Fruit fly (Drosophila melanogaster) whole organism, embryonic: ENCODE measurements around the gene COX7AL2.

Experiments used
- BtbVII ChIP-seq: fragments of 200-800 bp; sonication (Bioruptor generic); optimal IDR thresholded peaks from 3 replicates; lab custom pipeline; 2017; ENCODE audit warnings: missing biosample characterization, mild to moderate bottlenecking, missing genetic modification characterization
- CG10267 ChIP-seq: fragments of 200-800 bp; sonication (Bioruptor generic); optimal IDR thresholded peaks from 2 replicates; lab custom pipeline; 2018; ENCODE audit warnings: missing biosample characterization, mild to moderate bottlenecking, missing genetic modification characterization, moderate library complexity
- CG10565 ChIP-seq: fragments of 200-800 bp; sonication (Bioruptor generic); optimal IDR thresholded peaks from 3 replicates; lab custom pipeline; 2016; ENCODE audit warnings: missing biosample characterization, mild to moderate bottlenecking, missing genetic modification characterization
- CG11398 ChIP-seq: fragments of 200-800 bp; sonication (Bioruptor generic); optimal IDR thresholded peaks from 2 replicates; lab custom pipeline; 2016; ENCODE audit warnings: missing biosample characterization, missing genetic modification characterization
- CG11504 ChIP-seq: fragments of 200-800 bp; sonication (Bioruptor generic); optimal IDR thresholded peaks from 3 replicates; lab custom pipeline; 2019; ENCODE audit warnings: missing biosample characterization, mild to moderate bottlenecking, missing genetic modification characterization, moderate library complexity
- CG13894 ChIP-seq: fragments of 200-800 bp; sonication (Bioruptor generic); optimal IDR thresholded peaks from 3 replicates; lab custom pipeline; 2018; ENCODE audit warnings: missing biosample characterization, mild to moderate bottlenecking, missing genetic modification characterization, moderate library complexity
- CG1832 ChIP-seq: fragments of 200-800 bp; sonication (Bioruptor generic); optimal IDR thresholded peaks from 2 replicates; lab custom pipeline; 2017; ENCODE audit warnings: missing biosample characterization, mild to moderate bottlenecking, missing genetic modification characterization, inconsistent platforms
- CG2116 ChIP-seq: fragments of 200-800 bp; sonication (Bioruptor generic); optimal IDR thresholded peaks from 3 replicates; lab custom pipeline; 2018; ENCODE audit warnings: missing biosample characterization, mild to moderate bottlenecking, missing genetic modification characterization
- CG2875 ChIP-seq: fragments of 200-800 bp; sonication (Bioruptor generic); optimal IDR thresholded peaks from 2 replicates; lab custom pipeline; 2017; ENCODE audit warnings: missing biosample characterization, mild to moderate bottlenecking, missing genetic modification characterization, missing genetic modification reagents
- CG3065 ChIP-seq: fragments of 200-800 bp; sonication (Bioruptor generic); optimal IDR thresholded peaks from 2 replicates; lab custom pipeline; 2016; ENCODE audit warnings: missing biosample characterization, missing genetic modification characterization
- CG3847 ChIP-seq: fragments of 200-800 bp; sonication (Bioruptor generic); IDR thresholded peaks from 2 replicates; pipeline ENCODE4 v1.3.6; 2022; ENCODE audit warnings: missing biosample characterization, missing genetic modification characterization
- CG6272 ChIP-seq: fragments of 200-800 bp; sonication (Bioruptor generic); IDR thresholded peaks from 2 replicates; pipeline ENCODE4 v1.3.6; 2022; ENCODE audit warnings: missing biosample characterization, missing genetic modification characterization
- CG8290 ChIP-seq, 3 experiments: fragments of 200-800 bp; sonication (Bioruptor generic); optimal IDR thresholded peaks; 2 replicates each; lab custom pipeline; 2016 to 2019; ENCODE audit warnings: missing biosample characterization in 3 of 3, missing genetic modification characterization in 3 of 3, mild to moderate bottlenecking in 2 of 3, moderate library complexity in 1 of 3
- CG8478 ChIP-seq: fragments of >200 bp; optimal IDR thresholded peaks from 2 replicates; lab custom pipeline; 2018
- CG9727 ChIP-seq: fragments of 200-800 bp; sonication (Bioruptor generic); optimal IDR thresholded peaks from 3 replicates; lab custom pipeline; 2017; ENCODE audit warnings: missing biosample characterization, mild to moderate bottlenecking, missing genetic modification characterization
- CG9876 ChIP-seq: fragments of 200-800 bp; sonication (Bioruptor generic); optimal IDR thresholded peaks from 2 replicates; lab custom pipeline; 2016; ENCODE audit warnings: missing biosample characterization, missing genetic modification characterization
- Chrac-16 ChIP-seq: fragments of 200-800 bp; sonication (Bioruptor generic); optimal IDR thresholded peaks from 3 replicates; lab custom pipeline; 2016; ENCODE audit warnings: missing biosample characterization, missing genetic modification characterization
- Doc2 ChIP-seq: fragments of 200-800 bp; sonication (Bioruptor generic); IDR thresholded peaks from 2 replicates; pipeline ENCODE4 v1.3.6; 2022; ENCODE audit warnings: missing biosample characterization, missing genetic modification characterization
- Dp ChIP-seq: fragments of 200-800 bp; sonication (Bioruptor generic); optimal IDR thresholded peaks from 2 replicates; lab custom pipeline; 2018; ENCODE audit warnings: missing biosample characterization, mild to moderate bottlenecking, missing genetic modification characterization, moderate library complexity
- Drgx ChIP-seq: fragments of 200-800 bp; sonication (Bioruptor generic); IDR thresholded peaks from 2 replicates; pipeline ENCODE4 v1.3.6; 2022; ENCODE audit warnings: missing biosample characterization, missing genetic modification characterization
- HHEX ChIP-seq: fragments of 200-800 bp; sonication (Bioruptor generic); optimal IDR thresholded peaks from 3 replicates; lab custom pipeline; 2017; ENCODE audit warnings: missing biosample characterization, mild to moderate bottlenecking, missing genetic modification characterization, missing genetic modification reagents
- HLHmδ ChIP-seq: fragments of 200-800 bp; sonication (Bioruptor generic); optimal IDR thresholded peaks from 2 replicates; lab custom pipeline; 2018; ENCODE audit warnings: missing biosample characterization, mild to moderate bottlenecking, missing genetic modification characterization, moderate library complexity
- Hey ChIP-seq: fragments of 200-800 bp; sonication (Bioruptor generic); optimal IDR thresholded peaks from 3 replicates; lab custom pipeline; 2018; ENCODE audit warnings: missing biosample characterization, mild to moderate bottlenecking, missing genetic modification characterization
- MTF-1 ChIP-seq: fragments of 200-800 bp; sonication (Bioruptor generic); optimal IDR thresholded peaks from 2 replicates; lab custom pipeline; 2018; ENCODE audit warnings: missing biosample characterization, mild to moderate bottlenecking, missing genetic modification characterization, borderline replicate concordance
- Max ChIP-seq: fragments of 200-800 bp; sonication (Bioruptor generic); optimal IDR thresholded peaks from 2 replicates; lab custom pipeline; 2016; ENCODE audit warnings: missing biosample characterization, mild to moderate bottlenecking, missing genetic modification characterization
- Med ChIP-seq: fragments of 200-800 bp; sonication (Bioruptor generic); peaks from one replicate; lab custom pipeline; 2016; ENCODE audit warnings: missing biosample characterization, missing genetic modification characterization, mild to moderate bottlenecking, inconsistent platforms, moderate library complexity
- Myb ChIP-seq: fragments of 200-800 bp; sonication (Bioruptor generic); optimal IDR thresholded peaks from 2 replicates; lab custom pipeline; 2016; ENCODE audit warnings: missing biosample characterization, missing genetic modification characterization
- NC2α ChIP-seq: fragments of 200-800 bp; sonication (Bioruptor generic); optimal IDR thresholded peaks from 2 replicates; lab custom pipeline; 2016; ENCODE audit warnings: missing biosample characterization, missing genetic modification characterization
- Neu2 ChIP-seq: fragments of 200-800 bp; sonication (Bioruptor generic); optimal IDR thresholded peaks from 3 replicates; lab custom pipeline; 2016; ENCODE audit warnings: missing biosample characterization, missing genetic modification characterization, borderline replicate concordance
- Oli ChIP-seq: fragments of 200-800 bp; sonication (Bioruptor generic); optimal IDR thresholded peaks from 2 replicates; lab custom pipeline; 2018; ENCODE audit warnings: missing biosample characterization, mild to moderate bottlenecking, missing genetic modification characterization, moderate library complexity
- Ptx1 ChIP-seq: fragments of 200-800 bp; sonication (Bioruptor generic); IDR thresholded peaks from 2 replicates; pipeline ENCODE4 v1.3.6; 2022; ENCODE audit warnings: missing biosample characterization, missing genetic modification characterization
- Sox100B ChIP-seq: fragments of 200-800 bp; sonication (Bioruptor generic); optimal IDR thresholded peaks from 3 replicates; lab custom pipeline; 2018; ENCODE audit warnings: missing biosample characterization, mild to moderate bottlenecking, missing genetic modification characterization
- Stat92E ChIP-seq, 3 experiments: fragments of >200 bp in 2 of 3; fragments of 200-800 bp in 1 of 3; sonication (Bioruptor generic) in 1 of 3; optimal IDR thresholded peaks; 2 replicates each; lab custom pipeline; 2017 to 2019; ENCODE audit warnings: missing biosample characterization in 3 of 3, missing genetic modification characterization in 3 of 3, mild to moderate bottlenecking in 1 of 3, moderate library complexity in 1 of 3
- Xrp1 ChIP-seq: fragments of 200-800 bp; sonication (Bioruptor generic); IDR thresholded peaks from 2 replicates; pipeline ENCODE4 v1.3.6; 2022; ENCODE audit warnings: missing biosample characterization, missing genetic modification characterization
- ara ChIP-seq: fragments of 200-800 bp; sonication (Bioruptor generic); IDR thresholded peaks from 2 replicates; pipeline ENCODE4 v1.3.6; 2022; ENCODE audit warnings: missing biosample characterization, missing genetic modification characterization
- dmrt99B ChIP-seq: fragments of 200-800 bp; sonication (Bioruptor generic); optimal IDR thresholded peaks from 2 replicates; lab custom pipeline; 2018; ENCODE audit warnings: missing biosample characterization, mild to moderate bottlenecking, missing genetic modification characterization, moderate library complexity
- dpn ChIP-seq, 2 experiments: fragments of 200-800 bp; sonication (Bioruptor generic); optimal IDR thresholded peaks; 3 replicates each; lab custom pipeline; 2016; ENCODE audit warnings: missing biosample characterization in 2 of 2, missing genetic modification characterization in 2 of 2
- gcm ChIP-seq: fragments of 200-800 bp; sonication (Bioruptor generic); optimal IDR thresholded peaks from 2 replicates; lab custom pipeline; 2019; ENCODE audit warnings: missing biosample characterization, mild to moderate bottlenecking, missing genetic modification characterization, moderate library complexity
- ham ChIP-seq: fragments of 200-800 bp; sonication (Bioruptor generic); IDR thresholded peaks from 2 replicates; pipeline ENCODE4 v1.3.6; 2022; ENCODE audit warnings: missing biosample characterization, missing genetic modification characterization
- jumu ChIP-seq: fragments of 200-800 bp; sonication (Bioruptor generic); optimal IDR thresholded peaks from 3 replicates; lab custom pipeline; 2016; ENCODE audit warnings: missing biosample characterization, missing genetic modification characterization
- lilli ChIP-seq: fragments of 200-800 bp; sonication (Bioruptor generic); optimal IDR thresholded peaks from 3 replicates; lab custom pipeline; 2016; ENCODE audit warnings: missing biosample characterization, missing genetic modification characterization
- mld ChIP-seq: fragments of 200-800 bp; sonication (Bioruptor generic); IDR thresholded peaks from 3 replicates; pipeline ENCODE4 v1.3.6; 2022; ENCODE audit warnings: missing biosample characterization, missing genetic modification characterization; ENCODE audit not compliant: partially characterized antibody
- pho ChIP-seq: fragments of 200-800 bp; sonication (Bioruptor generic); optimal IDR thresholded peaks from 2 replicates; lab custom pipeline; 2016; ENCODE audit warnings: missing biosample characterization, missing genetic modification characterization
- prd ChIP-seq, 3 experiments: fragments of >200 bp in 2 of 3; fragments of 200-800 bp in 1 of 3; sonication (Bioruptor generic) in 1 of 3; optimal IDR thresholded peaks in 2 of 3; IDR thresholded peaks in 1 of 3; 2 replicates in 2 of 3; 3 replicates in 1 of 3; pipeline versions ENCODE4 v1.3.6 to Lab custom; 2017 to 2022; ENCODE audit warnings: missing biosample characterization in 1 of 3, missing genetic modification characterization in 1 of 3
- ttk ChIP-seq: fragments of 200-800 bp; sonication (Bioruptor generic); IDR thresholded peaks from 2 replicates; pipeline ENCODE4 v2.1.2; 2022; ENCODE audit warnings: missing biosample characterization, missing genetic modification characterization
- tup ChIP-seq: fragments of 200-800 bp; sonication (Bioruptor generic); optimal IDR thresholded peaks from 2 replicates; lab custom pipeline; 2016; ENCODE audit warnings: missing biosample characterization, mild to moderate bottlenecking, missing genetic modification characterization, moderate library complexity
- usp ChIP-seq: fragments of >200 bp; optimal IDR thresholded peaks from 2 replicates; lab custom pipeline; 2017; ENCODE audit warnings: missing biosample characterization, missing genetic modification characterization
- yki ChIP-seq: fragments of >200 bp; optimal IDR thresholded peaks from 3 replicates; lab custom pipeline; 2018
- zfh2 ChIP-seq: fragments of 200-800 bp; sonication (Bioruptor generic); optimal IDR thresholded peaks from 2 replicates; lab custom pipeline; 2016; ENCODE audit warnings: missing biosample characterization, missing genetic modification characterization

COX7AL2 gene

DNA sequence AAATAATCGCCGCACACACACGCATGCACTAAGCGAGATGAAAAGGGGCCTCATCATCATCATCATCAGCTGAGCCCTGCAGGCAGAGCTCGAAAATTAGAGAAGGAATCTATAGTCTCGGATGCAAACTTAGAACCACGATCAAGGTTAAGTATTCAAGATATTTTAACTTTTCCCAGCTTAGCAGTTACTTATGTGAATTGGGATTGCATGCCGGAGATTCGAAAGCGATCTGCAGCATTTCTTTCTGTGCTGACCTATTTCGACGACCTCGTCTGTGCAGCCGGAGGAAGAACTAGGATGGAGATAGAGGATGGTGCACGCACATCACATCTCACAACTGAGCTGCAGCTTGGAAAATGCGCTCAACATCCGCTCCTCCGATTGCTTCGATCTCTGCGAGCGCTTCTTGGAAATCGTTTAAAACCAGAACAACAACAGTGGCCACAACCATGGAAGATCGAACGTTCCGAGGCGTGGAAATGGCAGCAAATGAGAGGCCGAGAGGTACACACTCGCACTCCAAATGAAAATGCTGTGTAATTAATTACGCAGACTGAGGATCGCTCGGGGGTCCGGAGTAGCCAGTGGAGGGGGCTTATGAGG lies 14.9 kb downstream of the COX7AL2 start (continued):
- no peak for TF ChIP-seq ham
- peak; percentile 91 for TF ChIP-seq ara (GFP tag; lab: Robert Waterston, UW)
- peak; percentile 75 for TF ChIP-seq gcm
- peak; percentile 62 for TF ChIP-seq Oli
- TF ChIP-seq Dp (GFP tag; lab: Kevin White, UChicago) = no peak
- peak; percentile 62 for TF ChIP-seq NC2α
- TF ChIP-seq Max (GFP tag; lab: Kevin White, UChicago) = peak; percentile 38
- peak; percentile 75 for TF ChIP-seq jumu (GFP tag; lab: Kevin White, UChicago)
- peak; percentile 12 for TF ChIP-seq Myb
- peak; percentile 50 for TF ChIP-seq MTF-1 (GFP tag; lab: Kevin White, UChicago)
- peak; percentile 70 for TF ChIP-seq CG8290 (GFP tag; optimal IDR thresholded peaks at IDR 0.05; lab: Kevin White, UChicago)
- peak in 1 of 2 experiments; percentile 51 for TF ChIP-seq CG8290 (tag; optimal IDR thresholded peaks at IDR 0.05; lab: Kevin White, UChicago)
- TF ChIP-seq CG11504 = peak; percentile 30
- TF ChIP-seq CG9876 (GFP tag; lab: Kevin White, UChicago) = peak; percentile 53
- peak; percentile 64 for TF ChIP-seq CG11398 (GFP tag; lab: Kevin White, UChicago)
- TF ChIP-seq HHEX (GFP tag; lab: Kevin White, UChicago) = no peak
- TF ChIP-seq CG1832 (GFP tag; lab: Kevin White, UChicago) = no peak
- peak; percentile 8 for TF ChIP-seq CG10565 (GFP tag; lab: Kevin White, UChicago)
- no peak for TF ChIP-seq zfh2
- TF ChIP-seq CG3065 = peak; percentile 39
- peak; percentile 79 for TF ChIP-seq Chrac-16 (GFP tag; lab: Kevin White, UChicago)
- TF ChIP-seq mld = no peak
- TF ChIP-seq Med (GFP tag; lab: Kevin White, UChicago) = peak; percentile 85
- peak; percentile 61 for TF ChIP-seq CG2875 (GFP tag; lab: Kevin White, UChicago)
- TF ChIP-seq Ptx1 (GFP tag; lab: Robert Waterston, UW) = 0 out of 2 replicates have a peak, but pooled peaks have one; percentile 10
- TF ChIP-seq yki = no peak
- TF ChIP-seq Sox100B (GFP tag; lab: Kevin White, UChicago) = no peak
- peak in 1 of 3 experiments; percentile 94 for TF ChIP-seq Stat92E (GFP tag; optimal IDR thresholded peaks at IDR 0.05; lab: Kevin White, UChicago)
- no peak for TF ChIP-seq pho (GFP tag; lab: Kevin White, UChicago)
- no peak for TF ChIP-seq BtbVII (GFP tag; lab: Kevin White, UChicago)
- TF ChIP-seq tup (GFP tag; lab: Kevin White, UChicago) = peak; percentile 35
- no peak for TF ChIP-seq CG13894
- peak; percentile 47 for TF ChIP-seq lilli (GFP tag; lab: Kevin White, UChicago)
- peak; percentile 83 for TF ChIP-seq CG10267
- no peak for TF ChIP-seq Hey (tag; lab: Kevin White, UChicago)
- 0 out of 2 replicates have a peak, but pooled peaks have one; percentile 12 for TF ChIP-seq CG3847 (GFP tag; lab: Robert Waterston, UW)
- no peak for TF ChIP-seq CG8478 (lab: Kevin White, UChicago)
- peak; percentile 93 for TF ChIP-seq Xrp1 (GFP tag; lab: Robert Waterston, UW)
- no peak for TF ChIP-seq Doc2 (GFP tag; lab: Robert Waterston, UW)
- no peak for TF ChIP-seq dmrt99B (tag; lab: Kevin White, UChicago)
- no peak for TF ChIP-seq prd (optimal IDR thresholded peaks at IDR 0.05; lab: Kevin White, UChicago)
- TF ChIP-seq prd (GFP tag; IDR thresholded peaks at IDR 0.05; lab: Robert Waterston, UW) = peak; percentile 80
- TF ChIP-seq Drgx = peak; percentile 62
- no peak for TF ChIP-seq usp (GFP tag; lab: Kevin White, UChicago)
- TF ChIP-seq Neu2 (GFP tag; lab: Kevin White, UChicago) = peak; percentile 14
- TF ChIP-seq dpn (GFP tag; optimal IDR thresholded peaks at IDR 0.05; lab: Kevin White, UChicago) = peak; percentile 23 to 52
- peak; percentile 92 for TF ChIP-seq CG9727
- TF ChIP-seq ttk (GFP tag; lab: Robert Waterston, UW) = no peak
- TF ChIP-seq CG6272 (GFP tag; lab: Robert Waterston, UW) = 0 out of 2 replicates have a peak, but pooled peaks have one; percentile 34
- TF ChIP-seq CG2116 (GFP tag; lab: Kevin White, UChicago) = peak; percentile 23
- peak; percentile 51 for TF ChIP-seq HLHmδ (GFP tag; lab: Kevin White, UChicago)
